Worm (Caenorhabditis elegans) whole organism, early embryonic: ENCODE results near the gene ZK1236.5.

Source experiments
- B0310.2 ChIP-seq: sonication (generic microtip); optimal IDR thresholded peaks from 2 replicates; lab custom pipeline; 2016; ENCODE audit warnings: mild to moderate bottlenecking, missing genetic modification characterization, missing compliant biosample characterization
- F13C5.2 ChIP-seq: sonication (generic microtip); optimal IDR thresholded peaks from 2 replicates; lab custom pipeline; 2017; ENCODE audit warnings: mild to moderate bottlenecking, missing genetic modification characterization, inconsistent platforms, missing compliant biosample characterization
- aly-1 ChIP-seq: sonication (generic microtip); optimal IDR thresholded peaks from 2 replicates; lab custom pipeline; 2016; ENCODE audit warnings: missing genetic modification characterization, missing compliant biosample characterization
- ama-1 ChIP-seq: fragments of 150-350 bp; optimal IDR thresholded peaks from 2 replicates; lab custom pipeline; 2014
- ceh-13 ChIP-seq: fragments of 200-800 bp; sonication (Bioruptor generic); optimal IDR thresholded peaks from 2 replicates; lab custom pipeline; 2018; ENCODE audit warnings: mild to moderate bottlenecking, missing genetic modification characterization, missing compliant biosample characterization
- ceh-36 ChIP-seq: sonication (generic microtip); optimal IDR thresholded peaks from 2 replicates; lab custom pipeline; 2016; ENCODE audit warnings: missing genetic modification characterization, inconsistent platforms, missing compliant biosample characterization
- ets-7 ChIP-seq: sonication (generic microtip); optimal IDR thresholded peaks from 2 replicates; lab custom pipeline; 2016; ENCODE audit warnings: missing genotype, missing genetic modification characterization, missing compliant biosample characterization
- flt-1 ChIP-seq: fragments of 200-800 bp; sonication (Bioruptor generic); IDR thresholded peaks from 2 replicates; pipeline ENCODE4 v1.3.6; 2022; ENCODE audit warnings: missing genetic modification characterization, missing compliant biosample characterization
- hmbx-1 ChIP-seq: sonication (generic microtip); optimal IDR thresholded peaks from 2 replicates; lab custom pipeline; 2016; ENCODE audit warnings: mild to moderate bottlenecking, missing genetic modification characterization, missing compliant biosample characterization
- hmg-4 ChIP-seq: fragments of 200-800 bp; sonication (Bioruptor generic); optimal IDR thresholded peaks from 2 replicates; lab custom pipeline; 2018; ENCODE audit warnings: mild to moderate bottlenecking, missing genetic modification characterization, missing compliant biosample characterization
- hnd-1 ChIP-seq: sonication (generic microtip); optimal IDR thresholded peaks from 2 replicates; lab custom pipeline; 2016; ENCODE audit warnings: missing genetic modification characterization, missing compliant biosample characterization
- pes-1 ChIP-seq: fragments of 200-800 bp; sonication (Bioruptor generic); IDR thresholded peaks from 2 replicates; pipeline ENCODE4 v1.3.6; 2022; ENCODE audit warnings: missing genetic modification reagents, missing genetic modification characterization, missing compliant biosample characterization
- scrt-1 ChIP-seq: fragments of 200-800 bp; sonication (Bioruptor generic); IDR thresholded peaks from 2 replicates; pipeline ENCODE4 v1.3.6; 2022; ENCODE audit warnings: missing genetic modification characterization, missing compliant biosample characterization
- sea-1 ChIP-seq: fragments of 200-800 bp; sonication (Bioruptor generic); conservative IDR thresholded peaks from 2 replicates; pipeline ENCODE4 v1.3.6; 2022; ENCODE audit warnings: missing genetic modification characterization, missing compliant biosample characterization
- tbx-11 ChIP-seq: fragments of 200-800 bp; sonication (Bioruptor generic); IDR thresholded peaks from 2 replicates; pipeline ENCODE4 v1.3.6; 2022; ENCODE audit warnings: missing genetic modification characterization, missing compliant biosample characterization
- tbx-37 ChIP-seq: fragments of 200-800 bp; sonication (Bioruptor generic); conservative IDR thresholded peaks from 2 replicates; pipeline ENCODE4 v1.3.6; 2022; ENCODE audit warnings: missing genetic modification reagents, missing genetic modification characterization, missing compliant biosample characterization
- tra-4 ChIP-seq: sonication (generic microtip); optimal IDR thresholded peaks from 2 replicates; lab custom pipeline; 2017; ENCODE audit warnings: missing genetic modification characterization, missing compliant biosample characterization

ZK1236.5 gene

DNA sequence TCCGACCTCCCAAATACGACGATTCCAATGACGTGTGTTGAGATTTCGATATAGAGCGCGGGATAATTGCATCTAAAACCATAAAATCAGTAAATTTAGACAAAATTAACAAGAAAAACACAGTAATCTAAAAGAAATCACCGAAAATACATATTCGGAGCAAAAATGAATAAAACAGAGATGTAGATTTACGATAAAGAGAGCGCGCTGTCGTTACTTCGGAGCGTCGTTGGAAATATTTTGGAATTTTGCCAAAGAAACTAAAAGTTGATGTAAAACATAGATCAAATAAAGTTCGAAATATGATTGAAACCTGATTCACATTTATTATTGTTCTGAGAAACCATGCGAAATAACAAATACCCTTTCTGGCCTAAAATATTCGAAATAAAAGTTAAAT lies at the start of gene ZK1236.5:
ZK1236.5 (minus strand) TSS at position 72 of the 400 bp plus-strand sequence.
- TF ChIP-seq tbx-11 (GFP tag; lab: Robert Waterston, UW) (no peak), ets-7 (tag; lab: Kevin White, UChicago) (no peak), hmbx-1 (tag; lab: Kevin White, UChicago) (no peak), ceh-13 (no peak), scrt-1 (GFP tag; lab: Robert Waterston, UW) (no peak), hnd-1 (tag; lab: Kevin White, UChicago) (no peak), sea-1 (no peak), ama-1 (lab: Kevin White, UChicago) (no peak), tbx-37 (GFP tag; lab: Robert Waterston, UW) (no peak), pes-1 (GFP tag; lab: Robert Waterston, UW) (no peak), flt-1 (GFP tag; lab: Robert Waterston, UW) (no peak), aly-1 (tag; lab: Kevin White, UChicago) (no peak), hmg-4 (GFP tag; lab: Kevin White, UChicago) (no peak), tra-4 (tag; lab: Kevin White, UChicago) (no peak), ceh-36 (tag; lab: Kevin White, UChicago) (no peak)

DNA sequence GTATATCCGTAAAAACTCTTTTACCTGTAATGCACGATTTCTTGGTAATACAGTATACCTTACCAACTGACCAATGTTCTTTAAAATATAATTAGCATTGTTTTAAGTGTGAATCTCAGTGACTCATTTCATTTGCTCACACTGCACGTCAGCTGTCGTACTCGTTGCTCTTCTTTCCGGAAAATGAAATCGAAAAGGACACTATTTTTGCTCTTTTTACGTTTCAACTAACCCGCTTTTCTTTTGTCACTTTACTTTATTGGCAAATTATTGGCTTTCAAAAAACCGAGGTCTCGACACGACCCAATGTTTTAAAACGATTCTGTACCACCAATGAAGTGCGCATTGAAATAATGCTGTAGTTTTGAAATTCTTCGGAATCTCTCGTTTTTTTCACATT lies 48.3 kb upstream of the ZK1236.5 start, which contains the start of gene F42H10.6:
F42H10.6 (minus strand) TSS at position 101 of the 400 bp plus-strand sequence.
- TF ChIP-seq ceh-13 (no peak), hmbx-1 (tag; lab: Kevin White, UChicago) (no peak), ceh-36 (tag; lab: Kevin White, UChicago) (no peak), hnd-1 (tag; lab: Kevin White, UChicago) (no peak), scrt-1 (GFP tag; lab: Robert Waterston, UW) (no peak), flt-1 (GFP tag; lab: Robert Waterston, UW) (no peak), tbx-37 (GFP tag; lab: Robert Waterston, UW) (no peak)

DNA sequence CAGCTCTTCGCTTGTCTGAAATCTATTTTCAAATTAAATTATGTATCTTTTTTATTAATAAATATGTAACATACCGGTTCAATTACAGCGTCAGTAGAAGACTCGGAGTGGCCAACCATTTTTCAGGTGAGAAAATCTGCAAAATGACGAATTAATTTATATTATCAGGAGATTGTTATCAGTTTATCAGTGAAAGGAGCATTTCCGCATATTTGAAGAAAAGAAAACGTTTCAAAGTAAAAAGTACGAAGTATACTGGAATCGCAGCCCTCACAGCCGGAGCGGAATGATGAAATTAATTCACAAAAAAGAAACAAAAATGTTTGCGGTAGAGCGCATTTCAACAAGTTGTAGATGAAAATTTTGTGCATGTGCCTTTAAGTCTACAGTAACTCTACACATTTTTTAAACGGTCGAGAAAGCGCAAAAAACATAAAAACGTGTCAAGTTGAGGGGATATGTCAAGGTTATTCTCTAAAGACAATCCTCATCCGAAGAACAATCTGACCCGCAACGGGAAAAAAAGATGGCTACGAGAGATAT lies 47.4 kb upstream of the ZK1236.5 start:
- no peak for TF ChIP-seq hnd-1 (tag; lab: Kevin White, UChicago)
- no peak for TF ChIP-seq flt-1 (GFP tag; lab: Robert Waterston, UW)
- no peak for TF ChIP-seq hmg-4 (GFP tag; lab: Kevin White, UChicago)
- no peak for TF ChIP-seq ceh-13
- TF ChIP-seq tbx-11 (GFP tag; lab: Robert Waterston, UW) = no peak
- no peak for TF ChIP-seq ets-7 (tag; lab: Kevin White, UChicago)
- no peak for TF ChIP-seq tbx-37 (GFP tag; lab: Robert Waterston, UW)
- no peak for TF ChIP-seq sea-1
- no peak for TF ChIP-seq ceh-36 (tag; lab: Kevin White, UChicago)

DNA sequence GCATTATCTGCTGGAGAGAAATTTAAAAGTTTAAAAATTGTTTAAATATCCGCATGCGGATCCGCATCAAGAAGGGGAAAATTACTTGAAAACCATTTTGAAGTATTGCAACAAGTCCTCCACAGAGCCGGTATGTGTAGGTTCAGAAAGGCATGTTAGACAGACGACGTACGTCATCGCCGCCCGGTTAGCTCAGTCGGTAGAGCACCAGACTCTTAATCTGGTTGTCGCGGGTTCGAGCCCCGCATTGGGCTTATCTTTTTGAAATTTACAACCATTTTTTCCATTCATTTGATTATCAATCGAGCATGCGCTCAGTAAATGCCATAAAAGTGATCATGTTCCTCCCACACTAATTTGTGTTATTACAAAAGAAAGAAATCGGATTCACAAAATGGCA lies 41.3 kb upstream of the ZK1236.5 start:
- TF ChIP-seq sea-1 (0 out of 2 replicates have a peak, but pooled peaks have one; percentile 43), hmg-4 (GFP tag; lab: Kevin White, UChicago) (no peak), scrt-1 (GFP tag; lab: Robert Waterston, UW) (0 out of 2 replicates have a peak, but pooled peaks have one; percentile 16), F13C5.2 (no peak)

DNA sequence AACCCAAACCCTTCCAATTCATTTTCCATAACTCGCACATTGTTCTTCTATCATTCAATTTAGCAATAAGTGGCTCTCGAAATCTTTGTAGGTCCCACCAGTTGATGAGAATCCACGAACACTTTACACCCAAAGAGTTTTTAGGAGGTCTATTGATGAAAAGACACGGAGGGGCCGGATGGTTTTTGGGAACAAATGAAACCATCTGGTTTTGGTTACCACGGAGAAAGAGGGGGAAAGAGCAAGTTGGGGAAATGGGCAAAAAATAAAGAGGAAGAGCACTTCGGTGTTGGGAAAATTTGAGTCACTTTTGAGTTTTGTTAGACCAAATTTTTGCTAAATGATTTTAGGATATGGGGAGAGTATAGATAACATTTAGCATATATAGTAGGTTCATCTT lies 35.5 kb upstream of the ZK1236.5 start:
- TF ChIP-seq hmg-4 (GFP tag; lab: Kevin White, UChicago) (no peak), ceh-36 (tag; lab: Kevin White, UChicago) (no peak), F13C5.2 (no peak), ceh-13 (no peak), ets-7 (tag; lab: Kevin White, UChicago) (no peak), flt-1 (GFP tag; lab: Robert Waterston, UW) (no peak), scrt-1 (GFP tag; lab: Robert Waterston, UW) (no peak), sea-1 (no peak), hnd-1 (tag; lab: Kevin White, UChicago) (no peak), tbx-37 (GFP tag; lab: Robert Waterston, UW) (no peak), tra-4 (tag; lab: Kevin White, UChicago) (no peak), ama-1 (lab: Kevin White, UChicago) (no peak), pes-1 (GFP tag; lab: Robert Waterston, UW) (no peak), tbx-11 (GFP tag; lab: Robert Waterston, UW) (no peak), aly-1 (tag; lab: Kevin White, UChicago) (no peak), B0310.2 (tag; lab: Kevin White, UChicago) (no peak)

DNA sequence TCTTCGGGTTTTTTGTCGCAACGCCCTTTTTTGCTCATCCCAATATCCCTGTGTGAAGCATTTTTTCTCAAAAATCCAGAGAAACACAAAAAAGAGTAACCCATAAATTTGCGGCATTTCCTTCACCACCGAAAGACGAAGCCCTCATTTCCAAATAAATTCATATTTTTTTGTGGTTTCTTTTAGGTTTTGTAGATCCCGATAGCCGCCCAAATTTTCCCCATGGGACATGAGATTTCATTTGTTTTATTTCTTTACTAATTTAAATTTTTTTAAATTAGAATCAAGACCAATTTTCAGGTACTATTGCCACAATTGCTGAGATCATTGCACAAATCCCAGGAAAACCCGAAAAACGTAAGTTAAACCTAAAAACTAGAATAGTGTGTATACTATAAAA lies 34.7 kb upstream of the ZK1236.5 start, which contains the start of gene mig-39:
mig-39 (plus strand) TSS at position 301 of the 400 bp plus-strand sequence.
- TF ChIP-seq hmbx-1 (tag; lab: Kevin White, UChicago) (no peak), flt-1 (GFP tag; lab: Robert Waterston, UW) (no peak), hnd-1 (tag; lab: Kevin White, UChicago) (no peak), ceh-36 (tag; lab: Kevin White, UChicago) (no peak), aly-1 (tag; lab: Kevin White, UChicago) (no peak), tbx-11 (GFP tag; lab: Robert Waterston, UW) (no peak), ets-7 (tag; lab: Kevin White, UChicago) (no peak), scrt-1 (GFP tag; lab: Robert Waterston, UW) (no peak), B0310.2 (tag; lab: Kevin White, UChicago) (no peak), sea-1 (no peak), F13C5.2 (no peak), tbx-37 (GFP tag; lab: Robert Waterston, UW) (no peak), hmg-4 (GFP tag; lab: Kevin White, UChicago) (no peak), ama-1 (lab: Kevin White, UChicago) (no peak), ceh-13 (no peak), tra-4 (tag; lab: Kevin White, UChicago) (no peak)

DNA sequence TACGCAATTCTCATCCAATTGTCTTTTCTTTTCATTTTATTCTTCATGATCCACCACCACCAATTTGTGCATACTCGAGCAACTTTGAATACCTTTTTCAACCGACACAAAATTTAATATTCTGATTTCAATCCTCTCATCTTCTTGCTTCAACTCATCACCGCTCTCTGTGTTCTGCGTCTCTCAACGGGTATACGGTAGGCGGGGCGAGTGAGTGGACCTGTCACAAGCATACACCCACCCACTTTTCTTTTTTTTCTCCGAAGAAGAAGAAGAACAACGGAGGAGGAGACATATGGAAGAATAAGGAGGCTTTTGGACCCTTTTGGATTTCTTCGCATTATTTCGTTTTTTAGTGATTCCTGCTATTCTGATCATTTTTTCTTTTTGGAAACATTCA lies 29.4 kb upstream of the ZK1236.5 start:
- TF ChIP-seq ets-7 (tag; lab: Kevin White, UChicago) (no peak), hmg-4 (GFP tag; lab: Kevin White, UChicago) (no peak), aly-1 (tag; lab: Kevin White, UChicago) (no peak), pes-1 (GFP tag; lab: Robert Waterston, UW) (no peak)
